Fruit fly (Drosophila melanogaster): Measurements from ENCODE around the gene Tak1.
A peak's percentile ranks its signal among the peaks of the same experiment; 100 is the strongest.

The Tak1 gene

DNA sequence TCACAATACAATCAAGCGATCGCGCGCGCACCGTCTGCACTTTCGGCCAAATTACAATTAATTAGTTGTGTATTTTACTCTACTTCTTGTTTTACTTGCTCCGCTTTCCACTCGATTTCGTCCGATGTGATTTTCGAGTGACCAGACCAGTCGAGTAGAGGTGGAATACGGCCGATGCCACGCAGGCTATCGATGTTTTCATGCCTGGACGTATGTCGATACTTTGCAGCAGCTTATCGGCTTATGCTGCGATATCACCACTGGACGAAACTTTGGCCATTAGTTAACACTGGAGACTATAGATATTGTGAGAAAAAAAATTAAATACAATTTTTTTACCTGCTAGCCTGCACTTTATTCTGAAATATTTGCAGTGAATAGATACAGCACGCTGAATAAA lies 14.2 kb downstream of the Tak1 start, which contains the start of gene RhoGAP19D (continued):
- no peak for TF ChIP-seq CG32006 (GFP tag; optimal IDR thresholded peaks at IDR 0.05)
- TF ChIP-seq CG3032 (tag; optimal IDR thresholded peaks at IDR 0.05) = no peak
- peak; percentile 48 for TF ChIP-seq esn (GFP tag; optimal IDR thresholded peaks at IDR 0.05)
- TF ChIP-seq pdm3 (GFP tag; optimal IDR thresholded peaks at IDR 0.05) = peak; percentile 63
- TF ChIP-seq Lpt (GFP tag; optimal IDR thresholded peaks at IDR 0.05) = no peak
- peak; percentile 80 for TF ChIP-seq svp (GFP tag)
- TF ChIP-seq dsx (GFP tag; optimal IDR thresholded peaks at IDR 0.05; ENCODE audit: poor library complexity, severe bottlenecking) = no peak
- TF ChIP-seq CG6163 (GFP tag; IDR thresholded peaks at IDR 0.05) = peak; percentile 65
- no peak for TF ChIP-seq CG6276 (GFP tag; optimal IDR thresholded peaks at IDR 0.05)
- peak; percentile 51 for TF ChIP-seq Sox102F (GFP tag; optimal IDR thresholded peaks at IDR 0.05)
- no peak for TF ChIP-seq CG6808 (GFP tag; optimal IDR thresholded peaks at IDR 0.05)
- no peak for TF ChIP-seq CG15336 (GFP tag; IDR thresholded peaks at IDR 0.05)
- no peak for TF ChIP-seq achi (GFP tag; optimal IDR thresholded peaks at IDR 0.05)
- TF ChIP-seq Hr4 (GFP tag; optimal IDR thresholded peaks at IDR 0.05) = peak; percentile 9
- TF ChIP-seq fd85E (GFP tag; optimal IDR thresholded peaks at IDR 0.05) = no peak
- no peak for TF ChIP-seq CG6854 (GFP tag; optimal IDR thresholded peaks at IDR 0.05)
- TF ChIP-seq topi (GFP tag; optimal IDR thresholded peaks at IDR 0.05) = peak; percentile 59
- TF ChIP-seq acj6 (GFP tag; optimal IDR thresholded peaks at IDR 0.05) = peak; percentile 54

DNA sequence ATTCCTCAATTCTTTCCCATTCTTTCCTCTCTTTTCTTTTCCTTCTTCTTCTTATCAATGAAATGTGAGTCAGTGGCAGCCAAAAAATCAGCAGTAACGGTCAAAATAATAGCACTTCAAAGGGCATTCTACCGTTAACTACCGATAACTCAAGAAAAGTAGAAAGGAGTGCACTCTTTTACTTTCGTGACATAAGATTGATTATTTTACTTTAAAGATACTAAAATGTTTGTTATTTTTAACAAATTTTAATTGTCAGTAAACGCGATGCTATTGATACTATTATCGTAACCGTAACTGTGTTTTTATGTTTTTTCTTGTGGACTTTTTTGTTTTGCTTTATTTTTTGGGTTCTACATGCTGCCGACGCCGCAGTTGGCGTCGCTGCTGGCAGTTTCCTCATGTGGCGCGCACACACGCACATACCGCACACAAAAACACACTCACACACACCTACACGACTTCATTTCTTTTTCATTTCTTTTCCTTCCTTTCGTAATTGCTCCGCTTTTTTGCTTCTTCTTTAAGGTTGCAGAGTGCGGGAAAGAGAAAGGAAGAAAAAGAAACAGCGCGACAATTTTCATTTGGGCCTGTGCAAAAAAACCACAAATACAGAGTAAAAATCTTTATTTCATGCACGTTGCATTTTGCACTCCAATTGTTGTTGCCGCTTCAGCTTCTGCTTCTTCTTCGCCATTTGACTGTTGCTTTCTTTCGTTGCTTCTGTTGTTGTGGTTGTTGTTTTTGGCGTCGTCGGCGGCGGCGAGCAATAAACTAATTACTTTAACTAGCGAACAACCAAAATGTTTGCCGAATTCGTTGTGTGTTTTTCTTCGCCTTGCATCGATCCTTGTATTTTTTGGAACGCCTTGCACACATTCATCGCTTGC lies 14.9 kb downstream of the Tak1 start:
- TF ChIP-seq cyc (GFP tag; optimal IDR thresholded peaks at IDR 0.05) (peak; percentile 66), CG6792 (GFP tag; optimal IDR thresholded peaks at IDR 0.05) (peak; percentile 20), esn (GFP tag; optimal IDR thresholded peaks at IDR 0.05) (peak; percentile 79), svp (GFP tag) (peak; percentile 87), CG31627 (GFP tag; optimal IDR thresholded peaks at IDR 0.05) (peak; percentile 59), CG6276 (GFP tag; optimal IDR thresholded peaks at IDR 0.05) (peak; percentile 15), CG11294 (GFP tag; IDR thresholded peaks at IDR 0.05) (no peak), CG8319 (GFP tag; optimal IDR thresholded peaks at IDR 0.05) (no peak), CG10631 (GFP tag; optimal IDR thresholded peaks at IDR 0.05) (no peak), CG11902 (GFP tag; optimal IDR thresholded peaks at IDR 0.05) (no peak), topi (GFP tag; optimal IDR thresholded peaks at IDR 0.05) (peak; percentile 77), net (GFP tag; optimal IDR thresholded peaks at IDR 0.05) (peak; percentile 4), Sox102F (GFP tag; optimal IDR thresholded peaks at IDR 0.05) (peak; percentile 76), spab (GFP tag; optimal IDR thresholded peaks at IDR 0.05) (no peak), CG16779 (tag; optimal IDR thresholded peaks at IDR 0.05) (no peak), fd85E (GFP tag; optimal IDR thresholded peaks at IDR 0.05) (no peak), Hr38 (GFP tag; optimal IDR thresholded peaks at IDR 0.05) (no peak), pdm3 (GFP tag; optimal IDR thresholded peaks at IDR 0.05) (peak; percentile 40), ss (GFP tag; optimal IDR thresholded peaks at IDR 0.05) (peak; percentile 19 to 26), CG4318 (GFP tag; optimal IDR thresholded peaks at IDR 0.05) (no peak), eg (GFP tag; IDR thresholded peaks at IDR 0.05) (no peak), CG8119 (GFP tag; IDR thresholded peaks at IDR 0.05) (peak; percentile 39; the same call in 2 of the 3 replicates), OdsH (GFP tag; optimal IDR thresholded peaks at IDR 0.05) (peak; percentile 14), achi (GFP tag; optimal IDR thresholded peaks at IDR 0.05) (peak; percentile 11), lz (GFP tag; optimal IDR thresholded peaks at IDR 0.05) (peak; percentile 64), vri (GFP tag; optimal IDR thresholded peaks at IDR 0.05) (peak; percentile 75), dsx (GFP tag; optimal IDR thresholded peaks at IDR 0.05; ENCODE audit: poor library complexity, severe bottlenecking) (no peak), Smox (GFP tag; optimal IDR thresholded peaks at IDR 0.05) (peak; percentile 80), CG11762 (GFP tag; optimal IDR thresholded peaks at IDR 0.05; ENCODE audit: insufficient read depth) (no peak), CG3919 (GFP tag; optimal IDR thresholded peaks at IDR 0.05) (peak; percentile 31), CG15336 (GFP tag; IDR thresholded peaks at IDR 0.05) (peak; percentile 40; the same call in 1 of the 2 replicates), CG3032 (tag; optimal IDR thresholded peaks at IDR 0.05) (no peak), CG9139 (GFP tag; optimal IDR thresholded peaks at IDR 0.05) (no peak), Met (GFP tag; optimal IDR thresholded peaks at IDR 0.05) (peak; percentile 81), CG10669 (GFP tag; optimal IDR thresholded peaks at IDR 0.05) (no peak), Sox14 (GFP tag; optimal IDR thresholded peaks at IDR 0.05) (peak; percentile 21), Sox15 (GFP tag; optimal IDR thresholded peaks at IDR 0.05) (no peak), salr (GFP tag; optimal IDR thresholded peaks at IDR 0.05) (no peak), CG6808 (GFP tag; optimal IDR thresholded peaks at IDR 0.05) (peak; percentile 30), CG34406 (GFP tag; optimal IDR thresholded peaks at IDR 0.05) (peak; percentile 12)
